Fruit fly (Drosophila melanogaster): Measurements from ENCODE around the gene CG11617.

CG11617 gene

DNA sequence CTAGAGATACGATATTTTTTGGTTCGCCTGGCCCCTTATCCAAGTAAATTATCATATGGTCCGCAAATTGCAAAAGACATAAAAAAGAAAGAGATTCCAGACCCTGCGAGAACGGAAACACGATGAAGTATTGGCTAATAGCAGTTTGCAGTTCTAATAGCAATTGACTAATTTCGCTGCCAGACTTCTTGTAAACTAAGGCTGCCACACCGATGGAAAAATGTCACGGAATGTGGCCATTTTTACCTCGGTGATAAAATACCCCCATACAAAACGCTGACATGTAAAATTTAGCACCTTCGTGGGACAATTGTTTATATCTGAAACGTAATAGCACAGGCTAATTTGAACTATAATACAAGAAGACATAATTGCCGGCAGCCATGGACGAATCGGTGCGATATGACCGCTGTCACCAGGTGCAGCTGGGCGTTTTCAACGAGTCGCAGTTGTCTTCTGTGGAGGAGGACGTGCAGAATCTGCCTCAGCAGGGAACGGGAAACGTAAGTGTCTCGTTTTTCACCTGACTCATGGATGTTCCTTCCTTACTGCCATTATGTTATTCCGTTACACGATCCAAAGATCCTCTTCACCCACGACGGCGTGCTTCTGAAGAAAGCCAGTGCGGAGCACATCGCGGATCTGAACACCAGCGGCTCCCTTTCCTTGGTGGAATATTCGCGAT, at the start of gene CG11617, which contains the start of gene Tbc1d15-17:
CG11617 (minus strand) TSS at position 169 of the 685 bp plus-strand sequence.
Tbc1d15-17 (plus strand) TSS at position 51 of the 685 bp plus-strand sequence.
- TF ChIP-seq psq (optimal IDR thresholded peaks at IDR 0.05) (no peak), h (optimal IDR thresholded peaks at IDR 0.05) (no peak), Myc (optimal IDR thresholded peaks at IDR 0.05) (no peak), Sin3A (optimal IDR thresholded peaks at IDR 0.05) (no peak), insv (optimal IDR thresholded peaks at IDR 0.05) (no peak), ttk (optimal IDR thresholded peaks at IDR 0.05) (no peak)

dm6 chr2L:252174-252573, 45.1 kb upstream of the CG11617 start, which contains the start of gene Rpp30:
Gene Rpp30 (minus strand): TSS chr2L:252373.
- TF ChIP-seq psq (optimal IDR thresholded peaks at IDR 0.05): no peak
- no peak for TF ChIP-seq Sin3A (optimal IDR thresholded peaks at IDR 0.05)
- TF ChIP-seq h (optimal IDR thresholded peaks at IDR 0.05): no peak
- TF ChIP-seq ttk (optimal IDR thresholded peaks at IDR 0.05): no peak
- TF ChIP-seq Myc (optimal IDR thresholded peaks at IDR 0.05): no peak
- TF ChIP-seq insv (optimal IDR thresholded peaks at IDR 0.05): no peak

- TF ChIP-seq insv (optimal IDR thresholded peaks at IDR 0.05) (no peak), h (optimal IDR thresholded peaks at IDR 0.05) (no peak), Myc (optimal IDR thresholded peaks at IDR 0.05) (no peak), ttk (optimal IDR thresholded peaks at IDR 0.05) (no peak), psq (optimal IDR thresholded peaks at IDR 0.05) (no peak), Sin3A (optimal IDR thresholded peaks at IDR 0.05) (no peak)
Measured at dm6 chr2L:250507-251215, 43.6 kb upstream of the CG11617 start, which contains the start of gene kis. Gene kis (minus strand): TSS chr2L:250823.

DNA sequence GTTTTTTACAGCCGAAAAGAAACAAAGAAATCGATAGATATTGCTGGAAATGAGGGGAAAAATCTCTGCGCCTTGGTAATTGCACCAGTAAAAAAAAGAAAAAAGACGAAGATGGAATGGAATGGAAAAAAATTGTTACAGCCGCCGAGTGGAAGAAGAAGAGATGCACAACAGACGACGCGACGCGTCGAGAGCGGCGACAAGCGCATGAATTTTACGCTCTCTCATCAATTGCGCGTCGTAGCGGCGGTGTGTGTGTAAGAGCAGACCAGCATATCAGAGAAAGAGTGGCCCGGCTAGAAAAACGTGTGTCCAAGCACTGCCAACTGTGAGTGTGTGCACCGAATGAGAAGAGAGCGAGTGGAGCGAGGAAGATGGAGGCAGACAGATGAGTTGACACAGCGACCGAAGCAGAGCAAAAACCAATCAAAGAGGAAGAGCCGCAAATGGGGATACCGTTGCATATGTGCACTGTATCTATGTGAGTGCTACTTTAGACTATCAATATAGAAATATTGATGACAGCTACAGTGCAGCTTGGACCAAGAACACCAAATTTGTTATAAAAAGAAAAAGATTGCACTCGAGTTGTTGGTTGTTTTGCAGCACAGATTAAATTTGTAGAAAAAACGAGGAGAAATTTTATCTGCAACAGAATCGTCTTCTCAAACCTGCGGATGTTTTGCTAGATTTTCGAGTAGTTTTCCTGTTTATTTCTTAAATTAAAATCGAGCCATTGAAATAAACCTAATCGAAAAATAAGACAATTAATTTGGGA, 42.1 kb upstream of the CG11617 start:
- no peak for TF ChIP-seq Myc (optimal IDR thresholded peaks at IDR 0.05)
- TF ChIP-seq psq (optimal IDR thresholded peaks at IDR 0.05): peak; percentile 25

DNA sequence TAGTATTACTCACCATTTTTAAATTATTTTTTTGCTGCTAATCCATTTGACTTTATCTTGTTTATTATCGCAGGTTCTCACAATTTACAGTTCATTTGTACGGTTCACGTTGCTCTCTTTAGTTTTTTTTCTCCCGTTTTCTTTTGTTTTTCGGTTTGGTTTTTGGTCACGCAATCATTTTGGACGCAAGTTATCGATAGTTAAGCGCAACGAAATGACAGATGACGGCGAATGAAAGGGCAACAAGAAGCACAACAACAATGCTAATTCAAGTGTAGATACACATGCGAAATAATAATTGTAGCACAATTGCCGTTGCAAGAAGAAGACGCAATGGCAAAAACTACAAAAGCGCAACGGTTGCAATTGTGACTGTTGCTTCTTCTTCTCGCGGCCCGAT, 41.5 kb upstream of the CG11617 start:
- TF ChIP-seq psq (optimal IDR thresholded peaks at IDR 0.05): peak; percentile 13
- TF ChIP-seq insv (optimal IDR thresholded peaks at IDR 0.05): no peak

- TF ChIP-seq Sin3A (optimal IDR thresholded peaks at IDR 0.05) (no peak), h (optimal IDR thresholded peaks at IDR 0.05) (no peak), psq (optimal IDR thresholded peaks at IDR 0.05) (no peak), ttk (optimal IDR thresholded peaks at IDR 0.05) (no peak), Myc (optimal IDR thresholded peaks at IDR 0.05) (no peak), insv (optimal IDR thresholded peaks at IDR 0.05) (no peak)
Measured at dm6 chr2L:247845-248473, 40.9 kb upstream of the CG11617 start.

DNA sequence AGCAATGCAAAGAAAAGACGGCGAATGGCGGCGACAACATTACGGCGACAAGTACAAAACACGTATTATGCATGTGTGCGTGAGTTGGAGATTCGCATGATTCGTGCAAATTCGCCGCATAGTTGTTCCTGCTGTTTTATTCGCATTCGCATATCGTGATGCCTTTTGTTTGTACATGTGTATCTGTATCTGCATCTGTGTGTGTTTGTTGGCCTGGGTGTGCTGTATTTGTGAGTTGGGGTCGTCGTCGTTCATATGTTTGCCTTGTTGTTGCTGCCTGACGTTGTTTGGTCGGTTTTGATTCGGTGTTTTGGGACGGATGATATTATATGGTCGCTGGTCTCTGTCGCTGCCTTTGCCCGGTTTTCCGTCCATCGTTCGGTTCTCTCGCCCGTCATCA, 40.3 kb upstream of the CG11617 start:
- no peak for TF ChIP-seq h (optimal IDR thresholded peaks at IDR 0.05)
- TF ChIP-seq insv (optimal IDR thresholded peaks at IDR 0.05): no peak
- TF ChIP-seq Myc (optimal IDR thresholded peaks at IDR 0.05): no peak
- no peak for TF ChIP-seq Sin3A (optimal IDR thresholded peaks at IDR 0.05)

dm6 chr2L:246656-247340, 39.7 kb upstream of the CG11617 start:
- TF ChIP-seq h (optimal IDR thresholded peaks at IDR 0.05) (no peak), psq (optimal IDR thresholded peaks at IDR 0.05) (peak; percentile 80)

dm6 chr2L:244559-244958, 37.5 kb upstream of the CG11617 start:
- TF ChIP-seq insv (optimal IDR thresholded peaks at IDR 0.05) (no peak), h (optimal IDR thresholded peaks at IDR 0.05) (no peak), Myc (optimal IDR thresholded peaks at IDR 0.05) (no peak), psq (optimal IDR thresholded peaks at IDR 0.05) (no peak), Sin3A (optimal IDR thresholded peaks at IDR 0.05) (no peak), ttk (optimal IDR thresholded peaks at IDR 0.05) (no peak)

DNA sequence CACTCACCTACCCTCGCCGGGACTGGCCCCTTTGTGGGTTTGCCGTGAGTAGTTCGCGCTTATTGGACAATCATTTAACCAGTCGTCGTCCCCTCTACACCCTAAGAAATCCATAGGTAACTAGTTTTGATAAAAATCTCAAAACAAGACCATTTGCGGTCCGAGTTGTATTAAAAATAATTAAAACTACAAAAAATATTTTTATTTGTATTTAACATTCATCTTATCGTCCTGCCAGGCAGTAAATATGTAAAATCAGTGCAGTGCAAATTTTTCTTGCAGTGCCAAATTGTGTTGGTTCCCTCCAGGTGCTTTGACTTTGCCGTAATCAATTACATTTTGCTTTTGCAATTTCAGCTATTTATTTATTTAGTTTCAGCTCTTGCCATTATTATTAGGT, 36.7 kb upstream of the CG11617 start:
- TF ChIP-seq ttk (optimal IDR thresholded peaks at IDR 0.05): no peak
- TF ChIP-seq psq (optimal IDR thresholded peaks at IDR 0.05): no peak
- TF ChIP-seq Myc (optimal IDR thresholded peaks at IDR 0.05): no peak
- TF ChIP-seq insv (optimal IDR thresholded peaks at IDR 0.05): no peak
- no peak for TF ChIP-seq Sin3A (optimal IDR thresholded peaks at IDR 0.05)
- no peak for TF ChIP-seq h (optimal IDR thresholded peaks at IDR 0.05)

dm6 chr2L:243123-243522, 36.0 kb upstream of the CG11617 start:
- TF ChIP-seq Myc (optimal IDR thresholded peaks at IDR 0.05): no peak
- TF ChIP-seq Sin3A (optimal IDR thresholded peaks at IDR 0.05): no peak
- TF ChIP-seq psq (optimal IDR thresholded peaks at IDR 0.05): no peak
- TF ChIP-seq ttk (optimal IDR thresholded peaks at IDR 0.05): no peak

DNA sequence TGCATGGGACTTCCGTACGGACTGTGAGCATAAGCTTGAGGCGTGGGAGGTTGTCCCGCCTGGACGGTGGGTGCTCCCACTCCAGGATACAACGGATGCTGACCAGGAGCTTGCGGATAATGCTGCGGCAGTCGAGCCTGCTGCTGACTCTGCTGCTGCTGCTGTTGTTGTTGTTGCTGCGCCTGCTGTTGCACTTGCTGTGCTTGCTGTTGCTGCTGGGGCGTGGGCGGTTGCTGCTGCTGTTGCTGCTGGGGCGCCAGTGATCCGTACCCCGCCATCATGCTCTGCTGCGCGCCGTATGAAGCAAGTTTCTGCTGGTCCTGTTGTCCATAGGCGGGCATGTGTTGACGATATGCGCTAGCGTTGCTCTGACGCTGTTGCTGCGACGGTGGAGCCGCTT, 34.3 kb upstream of the CG11617 start:
- TF ChIP-seq ttk (optimal IDR thresholded peaks at IDR 0.05) (no peak), insv (optimal IDR thresholded peaks at IDR 0.05) (no peak), Sin3A (optimal IDR thresholded peaks at IDR 0.05) (no peak), Myc (optimal IDR thresholded peaks at IDR 0.05) (no peak), h (optimal IDR thresholded peaks at IDR 0.05) (no peak), psq (optimal IDR thresholded peaks at IDR 0.05) (no peak)
